Worm (Caenorhabditis elegans) whole organism, L4 larva: ENCODE results near the gene C49H3.4.

ENCODE experiments used
- F49E8.2 ChIP-seq: sonication (generic microtip); optimal IDR thresholded peaks from 2 replicates; lab custom pipeline; 2016; ENCODE audit warnings: missing compliant biosample characterization, mild to moderate bottlenecking, missing genetic modification characterization, borderline replicate concordance
- R02D3.7 ChIP-seq: fragments of 150-350 bp; sonication (generic microtip); optimal IDR thresholded peaks from 3 replicates; lab custom pipeline; 2014; ENCODE audit warnings: missing biosample characterization, missing genetic modification characterization
- Y48G9A.11 ChIP-seq: fragments of 200-800 bp; sonication (Bioruptor generic); IDR thresholded peaks from 2 replicates; pipeline ENCODE4 v1.3.6; 2022; ENCODE audit warnings: missing genetic modification reagents, missing genetic modification characterization, missing compliant biosample characterization
- aha-1 ChIP-seq: fragments of 150-350 bp; peaks from one replicate; lab custom pipeline; 2014; ENCODE audit warnings: missing biosample characterization, missing genetic modification characterization
- ces-1 ChIP-seq: fragments of 150-350 bp; sonication (generic microtip); optimal IDR thresholded peaks from 4 replicates; lab custom pipeline; 2014; ENCODE audit warnings: missing biosample characterization, missing genetic modification reagents, missing genetic modification characterization
- mep-1 ChIP-seq: fragments of 150-350 bp; sonication (generic microtip); optimal IDR thresholded peaks from 3 replicates; lab custom pipeline; 2014; ENCODE audit warnings: missing biosample characterization, missing genetic modification characterization
- pqm-1 ChIP-seq: sonication (generic microtip); optimal IDR thresholded peaks from 2 replicates; lab custom pipeline; 2017; ENCODE audit warnings: missing biosample characterization, missing genetic modification characterization
- unc-62 ChIP-seq, 3 experiments: fragments of 150-350 bp in 1 of 3; sonication (generic microtip); optimal IDR thresholded peaks in 2 of 3; peaks in 1 of 3; 1 replicate in 1 of 3; 2 replicates in 2 of 3; lab custom pipeline; 2014 to 2017; ENCODE audit warnings: missing biosample characterization in 3 of 3, missing genetic modification characterization in 3 of 3, missing genetic modification reagents in 3 of 3, missing genotype in 1 of 3
- zfp-3 ChIP-seq: fragments of 200-800 bp; sonication (Bioruptor generic); conservative IDR thresholded peaks from 2 replicates; pipeline ENCODE4 v1.3.6; 2022; ENCODE audit warnings: missing genetic modification reagents, missing genetic modification characterization, missing compliant biosample characterization
- zip-11 ChIP-seq: fragments of 200-800 bp; sonication (Bioruptor generic); IDR thresholded peaks from 2 replicates; pipeline ENCODE4 v1.3.6; 2022; ENCODE audit warnings: missing genetic modification characterization, missing compliant biosample characterization

DNA sequence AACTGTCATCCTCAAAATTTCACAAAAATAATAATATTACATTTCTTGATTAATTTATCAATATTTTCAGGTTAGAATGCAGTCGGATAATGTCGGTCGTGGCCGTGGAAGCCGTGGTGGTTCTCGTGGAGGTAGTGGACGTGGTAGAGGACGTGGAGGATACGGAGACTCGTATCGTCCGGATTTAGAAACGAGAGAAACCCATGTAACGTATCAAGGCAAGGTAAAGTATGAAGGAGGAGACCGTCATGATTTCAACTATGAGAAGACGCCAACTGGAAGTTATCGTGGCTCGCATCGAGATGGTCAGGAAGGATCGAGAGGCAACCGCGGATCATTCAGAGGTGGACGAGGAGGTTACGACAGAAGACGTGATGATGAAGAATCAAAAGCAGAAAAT, 42.4 kb downstream of the C49H3.4 start, which contains the start of gene frpr-10:
- TF ChIP-seq pqm-1 (tag; lab: Kevin White, UChicago) = no peak
- no peak for TF ChIP-seq ces-1 (GFP tag; lab: Kevin White, UChicago)
- no peak for TF ChIP-seq Y48G9A.11 (GFP tag; lab: Robert Waterston, UW)
- TF ChIP-seq zfp-3 (GFP tag; lab: Robert Waterston, UW) = no peak
- no peak for TF ChIP-seq mep-1 (tag; lab: Kevin White, UChicago)
- peak in 1 of 2 experiments; percentile 45 for TF ChIP-seq unc-62 (GFP tag; optimal IDR thresholded peaks at IDR 0.05 in 1 of 2; lab: Kevin White, UChicago)
- TF ChIP-seq unc-62 (tag; optimal IDR thresholded peaks at IDR 0.05; lab: Kevin White, UChicago) = no peak
- TF ChIP-seq zip-11 (GFP tag; lab: Robert Waterston, UW) = no peak
- TF ChIP-seq R02D3.7 (tag; lab: Kevin White, UChicago) = no peak
- TF ChIP-seq F49E8.2 (tag; lab: Kevin White, UChicago) = no peak
- TF ChIP-seq aha-1 (tag; lab: Kevin White, UChicago) = no peak
